Worm (Caenorhabditis elegans) whole organism, L3 larva: ENCODE measurements around the gene Y39B6A.33.

Experiments used
- R02D3.7 ChIP-seq: fragments of 150-350 bp; optimal IDR thresholded peaks from 2 replicates; lab custom pipeline; 2014; ENCODE audit warnings: missing biosample characterization, missing genetic modification characterization
- ZK546.5 ChIP-seq: sonication (generic microtip); optimal IDR thresholded peaks from 2 replicates; lab custom pipeline; 2017; ENCODE audit warnings: missing biosample characterization, missing genetic modification characterization
- aly-2 ChIP-seq: fragments of 150-350 bp; optimal IDR thresholded peaks from 2 replicates; lab custom pipeline; 2014; ENCODE audit warnings: missing biosample characterization, missing genetic modification characterization
- ama-1 ChIP-seq: fragments of 150-350 bp; optimal IDR thresholded peaks from 2 replicates; lab custom pipeline; 2018
- ceh-16 ChIP-seq: sonication (generic microtip); optimal IDR thresholded peaks from 2 replicates; lab custom pipeline; 2017; ENCODE audit warnings: missing biosample characterization, missing genetic modification characterization
- ceh-28 ChIP-seq: fragments of 150-350 bp; optimal IDR thresholded peaks from 2 replicates; lab custom pipeline; 2014; ENCODE audit warnings: missing biosample characterization, missing genetic modification reagents, missing genetic modification characterization
- ceh-82 ChIP-seq: fragments of 150-350 bp; optimal IDR thresholded peaks from 2 replicates; lab custom pipeline; 2014; ENCODE audit warnings: missing biosample characterization, missing genetic modification characterization
- daf-12 ChIP-seq: fragments of 150-350 bp; optimal IDR thresholded peaks from 2 replicates; lab custom pipeline; 2014; ENCODE audit warnings: missing biosample characterization, missing genetic modification reagents, missing genetic modification characterization
- egl-27 ChIP-seq: sonication (generic microtip); optimal IDR thresholded peaks from 4 replicates; lab custom pipeline; 2017; ENCODE audit warnings: missing biosample characterization, missing genetic modification reagents, missing genetic modification characterization
- egl-5 ChIP-seq: fragments of 150-350 bp; optimal IDR thresholded peaks from 2 replicates; lab custom pipeline; 2017; ENCODE audit warnings: missing biosample characterization, missing genetic modification reagents, missing genetic modification characterization, inconsistent platforms
- elt-1 ChIP-seq: fragments of 150-350 bp; optimal IDR thresholded peaks from 2 replicates; lab custom pipeline; 2014; ENCODE audit warnings: missing biosample characterization, missing genetic modification characterization
- elt-2 ChIP-seq: sonication (generic microtip); optimal IDR thresholded peaks from 2 replicates; lab custom pipeline; 2016; ENCODE audit warnings: missing genetic modification reagents, mild to moderate bottlenecking, missing genetic modification characterization, missing compliant biosample characterization
- elt-3 ChIP-seq, 3 experiments: fragments of 150-350 bp in 1 of 3; sonication (generic microtip) in 2 of 3; optimal IDR thresholded peaks; 2 replicates in 2 of 3; 4 replicates in 1 of 3; lab custom pipeline; 2014 to 2017; ENCODE audit warnings: missing biosample characterization in 3 of 3, missing genetic modification characterization in 3 of 3
- eor-1 ChIP-seq, 2 experiments: fragments of 150-350 bp; optimal IDR thresholded peaks; 2 replicates each; lab custom pipeline; 2014 to 2018; ENCODE audit warnings: missing biosample characterization in 2 of 2, missing genetic modification characterization in 2 of 2
- fkh-10 ChIP-seq: sonication (generic microtip); optimal IDR thresholded peaks from 2 replicates; lab custom pipeline; 2017; ENCODE audit warnings: missing biosample characterization, missing genetic modification reagents, missing genetic modification characterization
- fkh-2 ChIP-seq: fragments of 150-350 bp; optimal IDR thresholded peaks from 2 replicates; lab custom pipeline; 2014; ENCODE audit warnings: missing biosample characterization, missing genetic modification reagents, missing genetic modification characterization
- fos-1 ChIP-seq: fragments of 150-350 bp; optimal IDR thresholded peaks from 2 replicates; lab custom pipeline; 2014; ENCODE audit warnings: missing biosample characterization, missing genetic modification characterization
- hmg-11 ChIP-seq: sonication (generic microtip); optimal IDR thresholded peaks from 2 replicates; lab custom pipeline; 2016; ENCODE audit warnings: missing genetic modification characterization, missing compliant biosample characterization
- jun-1 ChIP-seq: fragments of 150-350 bp; optimal IDR thresholded peaks from 2 replicates; lab custom pipeline; 2014; ENCODE audit warnings: missing biosample characterization, missing genetic modification reagents, missing genetic modification characterization
- lin-15B ChIP-seq: fragments of 150-350 bp; optimal IDR thresholded peaks from 2 replicates; lab custom pipeline; 2014; ENCODE audit warnings: missing biosample characterization, missing genetic modification characterization
- lsy-12 ChIP-seq: sonication (generic microtip); optimal IDR thresholded peaks from 2 replicates; lab custom pipeline; 2016; ENCODE audit warnings: mild to moderate bottlenecking, missing genetic modification characterization, missing compliant biosample characterization
- mdl-1 ChIP-seq: fragments of 150-350 bp; optimal IDR thresholded peaks from 2 replicates; lab custom pipeline; 2014; ENCODE audit warnings: missing biosample characterization, missing genetic modification characterization
- mml-1 ChIP-seq: fragments of 150-350 bp; sonication (generic microtip); optimal IDR thresholded peaks from 3 replicates; lab custom pipeline; 2014; ENCODE audit warnings: missing biosample characterization, missing genetic modification characterization
- nfya-1 ChIP-seq: sonication (generic microtip); optimal IDR thresholded peaks from 2 replicates; lab custom pipeline; 2017; ENCODE audit warnings: missing genetic modification characterization, mild to moderate bottlenecking, missing compliant biosample characterization, antibody characterized with exemption, moderate library complexity; ENCODE audit not compliant: insufficient read depth
- nhr-11 ChIP-seq: fragments of 150-350 bp; optimal IDR thresholded peaks from 2 replicates; lab custom pipeline; 2014; ENCODE audit warnings: missing biosample characterization, missing genetic modification characterization
- nhr-12 ChIP-seq: fragments of 150-350 bp; optimal IDR thresholded peaks from 2 replicates; lab custom pipeline; 2014; ENCODE audit warnings: missing biosample characterization, missing genetic modification characterization
- nhr-23 ChIP-seq: fragments of 150-350 bp; optimal IDR thresholded peaks from 2 replicates; lab custom pipeline; 2014; ENCODE audit warnings: missing biosample characterization, missing genetic modification reagents, missing genetic modification characterization
- nhr-237 ChIP-seq: fragments of 150-350 bp; optimal IDR thresholded peaks from 2 replicates; lab custom pipeline; 2014; ENCODE audit warnings: missing biosample characterization, missing genetic modification characterization
- nhr-25 ChIP-seq: sonication (generic microtip); optimal IDR thresholded peaks from 2 replicates; lab custom pipeline; 2017; ENCODE audit warnings: missing biosample characterization, missing genetic modification characterization
- nhr-28 ChIP-seq: fragments of 150-350 bp; optimal IDR thresholded peaks from 2 replicates; lab custom pipeline; 2014; ENCODE audit warnings: missing biosample characterization, missing genetic modification characterization
- nhr-43 ChIP-seq: sonication (generic microtip); optimal IDR thresholded peaks from 2 replicates; lab custom pipeline; 2016; ENCODE audit warnings: mild to moderate bottlenecking, missing genetic modification characterization, missing compliant biosample characterization; ENCODE audit not compliant: poor library complexity, severe bottlenecking
- nhr-76 ChIP-seq: fragments of 150-350 bp; sonication (generic microtip); optimal IDR thresholded peaks from 5 replicates; lab custom pipeline; 2014; ENCODE audit warnings: missing biosample characterization, missing genetic modification characterization
- nhr-77 ChIP-seq: fragments of 150-350 bp; optimal IDR thresholded peaks from 2 replicates; lab custom pipeline; 2014; ENCODE audit warnings: missing biosample characterization, missing genetic modification characterization
- pha-4 ChIP-seq: fragments of 150-350 bp; optimal IDR thresholded peaks from 2 replicates; lab custom pipeline; 2014; ENCODE audit warnings: missing biosample characterization, missing genetic modification reagents, missing genetic modification characterization
- pqm-1 ChIP-seq: fragments of 150-350 bp; optimal IDR thresholded peaks from 2 replicates; lab custom pipeline; 2017; ENCODE audit warnings: missing biosample characterization, missing genetic modification characterization, inconsistent platforms
- sea-2 ChIP-seq: fragments of 150-350 bp; sonication (generic microtip); optimal IDR thresholded peaks from 4 replicates; lab custom pipeline; 2014; ENCODE audit warnings: missing biosample characterization, missing genetic modification reagents, missing genetic modification characterization
- skn-1 ChIP-seq: fragments of 150-350 bp; optimal IDR thresholded peaks from 2 replicates; lab custom pipeline; 2014; ENCODE audit warnings: missing biosample characterization, missing genetic modification characterization
- snpc-4 ChIP-seq: fragments of 150-350 bp; optimal IDR thresholded peaks from 2 replicates; lab custom pipeline; 2014; ENCODE audit warnings: missing biosample characterization, missing genetic modification characterization
- tbx-2 ChIP-seq: sonication (generic microtip); optimal IDR thresholded peaks from 2 replicates; lab custom pipeline; 2016; ENCODE audit warnings: mild to moderate bottlenecking, missing genetic modification characterization, missing compliant biosample characterization
- unc-39 ChIP-seq: sonication (generic microtip); optimal IDR thresholded peaks from 4 replicates; lab custom pipeline; 2017; ENCODE audit warnings: missing biosample characterization, missing genetic modification characterization
- unc-62 ChIP-seq: fragments of 150-350 bp; sonication (generic microtip); optimal IDR thresholded peaks from 4 replicates; lab custom pipeline; 2014; ENCODE audit warnings: missing biosample characterization, missing genetic modification reagents, missing genetic modification characterization
- zag-1 ChIP-seq: fragments of 150-350 bp; optimal IDR thresholded peaks from 2 replicates; lab custom pipeline; 2014; ENCODE audit warnings: missing biosample characterization, missing genetic modification characterization
- ztf-11 ChIP-seq: fragments of 150-350 bp; optimal IDR thresholded peaks from 2 replicates; lab custom pipeline; 2014; ENCODE audit warnings: missing biosample characterization, missing genetic modification characterization
- ztf-4 ChIP-seq: fragments of 150-350 bp; optimal IDR thresholded peaks from 2 replicates; lab custom pipeline; 2014; ENCODE audit warnings: missing biosample characterization, missing genetic modification characterization

The Y39B6A.33 gene

DNA sequence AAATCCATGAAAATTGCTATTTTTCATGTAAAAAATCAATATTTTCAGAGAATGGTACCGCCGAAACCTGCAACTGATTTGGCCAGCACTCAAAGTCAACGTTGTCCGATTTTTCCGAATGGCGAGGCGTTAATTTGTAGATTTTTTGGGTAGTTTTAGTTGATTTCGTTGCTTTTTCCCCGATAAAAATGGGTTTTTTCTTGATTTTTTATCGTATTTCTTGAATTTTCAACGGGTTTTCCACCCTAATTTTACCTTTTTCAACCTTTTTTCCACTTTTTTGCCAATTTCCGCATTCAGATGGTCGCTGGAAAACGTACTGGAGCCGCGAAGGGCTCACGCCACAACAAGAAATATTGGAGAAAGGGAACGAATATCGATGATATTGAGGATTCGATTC, at the start of gene Y39B6A.33:
TSS of gene Y39B6A.33 (plus strand) at position 301 of the 400 bp plus-strand sequence.
- TF ChIP-seq ceh-28 (tag; lab: Kevin White, UChicago) (no peak), mdl-1 (no peak), nhr-12 (no peak), ceh-82 (no peak), egl-5 (tag; lab: Kevin White, UChicago) (no peak), nhr-77 (tag; lab: Kevin White, UChicago) (no peak), pha-4 (tag; lab: Kevin White, UChicago) (no peak), fkh-2 (no peak), nhr-23 (tag; lab: Kevin White, UChicago) (no peak), ceh-16 (tag; lab: Kevin White, UChicago) (no peak), sea-2 (GFP tag; lab: Kevin White, UChicago) (no peak), tbx-2 (tag; lab: Kevin White, UChicago) (no peak)
- TF ChIP-seq, all 47 proteins: peak for 0

DNA sequence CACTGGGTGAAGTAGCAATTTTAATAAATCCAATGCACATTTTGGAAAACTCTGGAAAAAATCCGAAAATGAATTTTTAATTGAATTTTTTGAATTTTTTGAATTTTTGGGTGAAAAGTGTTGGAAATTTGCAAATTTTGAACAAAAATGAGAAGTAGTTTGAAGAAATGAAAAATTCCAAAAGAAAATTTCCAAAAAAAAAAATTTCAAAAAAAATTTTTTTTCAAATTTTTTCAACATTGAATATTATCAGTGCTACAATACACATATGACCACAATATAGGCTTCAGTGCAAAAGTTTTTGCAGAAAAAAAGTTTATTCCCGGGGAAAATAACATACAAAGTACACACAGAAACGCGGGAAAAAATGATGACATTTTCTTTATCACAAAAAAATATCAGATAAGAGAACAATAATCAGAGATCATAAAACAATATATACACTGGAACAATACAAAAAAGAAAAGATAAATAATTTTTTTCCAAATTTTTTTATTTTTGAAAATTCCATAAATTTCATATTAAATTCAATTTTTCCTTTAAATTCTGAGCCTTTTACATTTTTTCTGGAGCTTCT, 44.4 kb upstream of the Y39B6A.33 start, which contains the start of gene hrg-10:
TSS of gene hrg-10 (minus strand) at position 51 of the 577 bp plus-strand sequence.
- TF ChIP-seq elt-2 (tag; lab: Kevin White, UChicago) (peak; percentile 76), pqm-1 (tag; lab: Kevin White, UChicago) (peak; percentile 53), skn-1 (tag; lab: Kevin White, UChicago) (peak; percentile 63), pha-4 (tag; lab: Kevin White, UChicago) (peak; percentile 45), elt-1 (no peak)

DNA sequence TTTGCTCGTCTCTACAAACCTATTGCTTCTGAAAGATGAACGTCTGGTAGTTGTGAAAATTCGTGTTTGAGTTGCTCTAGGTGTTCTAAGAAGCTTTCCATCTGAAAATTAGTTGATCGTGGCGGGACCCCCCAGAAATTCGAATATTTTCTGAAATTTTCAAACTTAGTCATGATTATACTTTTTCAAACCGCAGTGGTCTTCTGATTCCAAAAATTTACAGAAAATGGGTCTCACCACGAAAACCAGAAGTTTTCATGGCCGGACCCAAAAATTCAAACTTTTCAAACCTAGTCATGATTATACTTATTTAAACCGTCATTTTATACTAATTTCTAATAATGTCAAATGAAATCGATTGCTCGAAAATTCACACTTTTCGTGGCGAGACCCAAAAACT, 41.7 kb upstream of the Y39B6A.33 start, which contains the start of gene ztf-20:
TSS of gene ztf-20 (minus strand) at position 101 of the 400 bp plus-strand sequence.
- TF ChIP-seq ztf-4: no peak
- TF ChIP-seq nhr-11 (tag; lab: Kevin White, UChicago): no peak
- no peak for TF ChIP-seq fos-1 (tag; lab: Kevin White, UChicago)
- no peak for TF ChIP-seq fkh-10
- no peak for TF ChIP-seq unc-39 (tag; lab: Kevin White, UChicago)
- TF ChIP-seq nhr-25 (tag; lab: Kevin White, UChicago): no peak
- no peak for TF ChIP-seq nhr-28 (tag; lab: Kevin White, UChicago)
- no peak for TF ChIP-seq jun-1 (tag; lab: Kevin White, UChicago)
- TF ChIP-seq ztf-11 (tag; lab: Kevin White, UChicago): no peak
- no peak for TF ChIP-seq hmg-11
- TF ChIP-seq nhr-76 (tag; lab: Kevin White, UChicago): no peak
- TF ChIP-seq nhr-237 (tag; lab: Kevin White, UChicago): no peak
- TF ChIP-seq nfya-1: no peak
- no peak for TF ChIP-seq zag-1
- no peak for TF ChIP-seq egl-5 (tag; lab: Kevin White, UChicago)
- TF ChIP-seq, all 47 proteins: peak for 0

- peak; percentile 94 for TF ChIP-seq skn-1 (tag; lab: Kevin White, UChicago)
- TF ChIP-seq tbx-2 (tag; lab: Kevin White, UChicago): peak; percentile 92
- TF ChIP-seq R02D3.7 (tag; lab: Kevin White, UChicago): peak; percentile 92
- TF ChIP-seq nhr-76 (tag; lab: Kevin White, UChicago): peak; percentile 68
- TF ChIP-seq hmg-11: peak; percentile 56
- peak; percentile 86 for TF ChIP-seq unc-62 (GFP tag; lab: Kevin White, UChicago)
- peak; percentile 88 for TF ChIP-seq elt-2 (tag; lab: Kevin White, UChicago)
- TF ChIP-seq nhr-237 (tag; lab: Kevin White, UChicago): no peak
- TF ChIP-seq elt-1: peak; percentile 52
- peak; percentile 93 for TF ChIP-seq lsy-12 (tag; lab: Kevin White, UChicago)
- no peak for TF ChIP-seq ztf-11 (tag; lab: Kevin White, UChicago)
- TF ChIP-seq ZK546.5 (tag; lab: Kevin White, UChicago): peak; percentile 23
- no peak for TF ChIP-seq mdl-1
- peak; percentile 66 for TF ChIP-seq fkh-2
- peak; percentile 25 for TF ChIP-seq fos-1 (tag; lab: Kevin White, UChicago)
- no peak for TF ChIP-seq mml-1 (tag; lab: Kevin White, UChicago)
- TF ChIP-seq zag-1: peak; percentile 75
- TF ChIP-seq ama-1 (lab: Kevin White, UChicago): peak; percentile 53
- TF ChIP-seq egl-5 (tag; lab: Kevin White, UChicago): peak; percentile 86
- TF ChIP-seq ztf-4: peak; percentile 73
- TF ChIP-seq snpc-4 (tag; lab: Kevin White, UChicago): peak; percentile 86
- TF ChIP-seq egl-27: peak; percentile 79
- no peak for TF ChIP-seq eor-1 (tag; optimal IDR thresholded peaks at IDR 0.05; lab: Kevin White, UChicago)
- no peak for TF ChIP-seq daf-12 (tag; lab: Kevin White, UChicago)
- TF ChIP-seq aly-2: peak; percentile 84
- peak; percentile 95 for TF ChIP-seq ceh-82
- TF ChIP-seq lin-15B (tag; lab: Kevin White, UChicago): peak; percentile 98
- TF ChIP-seq sea-2 (GFP tag; lab: Kevin White, UChicago): no peak
- TF ChIP-seq elt-3 (tag; optimal IDR thresholded peaks at IDR 0.05; lab: Kevin White, UChicago): peak in 1 of 3 experiments; percentile 83
- TF ChIP-seq nhr-43 (tag; lab: Kevin White, UChicago): peak; percentile 93
- TF ChIP-seq unc-39 (tag; lab: Kevin White, UChicago): peak; percentile 62
- TF ChIP-seq fkh-10: peak; percentile 66
Observed at ce11 chrV:18967479-18968056, 34.2 kb upstream of the Y39B6A.33 start, which contains the start of gene Y39B6A.43. Gene Y39B6A.43 (minus strand): TSS chrV:18967829.
